Worm (Caenorhabditis elegans): ENCODE data around the gene lip-1.

lip-1 gene

ce11 chrIV:6878912-6879554, 36.3 kb downstream of the lip-1 start (continued):
- TF ChIP-seq ceh-58 (GFP tag; IDR thresholded peaks at IDR 0.05) (no peak), Y79H2A.3 (GFP tag; conservative IDR thresholded peaks at IDR 0.05) (no peak), rpc-1 (optimal IDR thresholded peaks at IDR 0.05) (no peak), rpc-1 (tag; optimal IDR thresholded peaks at IDR 0.05) (no peak), somi-1 (GFP tag; optimal IDR thresholded peaks at IDR 0.05) (peak; percentile 72), let-526 (GFP tag; IDR thresholded peaks at IDR 0.05) (no peak), snpc-1.3 (tag; optimal IDR thresholded peaks at IDR 0.05; ENCODE audit: insufficient read depth) (no peak), Y95B8A.8 (GFP tag; IDR thresholded peaks at IDR 0.05) (no peak), tlf-1 (GFP tag; optimal IDR thresholded peaks at IDR 0.05) (no peak), lin-40 (tag; optimal IDR thresholded peaks at IDR 0.05) (peak; percentile 52), Y56A3A.18 (GFP tag; IDR thresholded peaks at IDR 0.05) (no peak), lin-54 (GFP tag; optimal IDR thresholded peaks at IDR 0.05) (peak; percentile 31), ztf-18 (tag; optimal IDR thresholded peaks at IDR 0.05) (no peak), xnd-1 (tag; optimal IDR thresholded peaks at IDR 0.05) (no peak), fkh-3 (tag; optimal IDR thresholded peaks at IDR 0.05) (no peak), B0035.1 (tag; optimal IDR thresholded peaks at IDR 0.05) (no peak), sdz-38 (tag; optimal IDR thresholded peaks at IDR 0.05) (no peak), mxl-1 (tag; optimal IDR thresholded peaks at IDR 0.05) (no peak), bed-2 (GFP tag; IDR thresholded peaks at IDR 0.05) (no peak), let-607 (tag; optimal IDR thresholded peaks at IDR 0.05) (no peak), madf-6 (GFP tag; IDR thresholded peaks at IDR 0.05) (no peak), C06A6.2 (GFP tag; conservative IDR thresholded peaks at IDR 0.05) (peak; percentile 40; the same call in 1 of the 2 replicates), cebp-2 (GFP tag; IDR thresholded peaks at IDR 0.05) (no peak), ceh-40 (GFP tag; IDR thresholded peaks at IDR 0.05) (no peak), Y53G8AR.9 (GFP tag; conservative IDR thresholded peaks at IDR 0.05) (no peak), F37B4.10 (GFP tag; IDR thresholded peaks at IDR 0.05) (no peak), attf-6 (GFP tag; IDR thresholded peaks at IDR 0.05) (no peak), ekl-4 (GFP tag; IDR thresholded peaks at IDR 0.05) (no peak), K12H6.12 (tag; optimal IDR thresholded peaks at IDR 0.05) (peak; percentile 71), ceh-79 (tag; optimal IDR thresholded peaks at IDR 0.05) (no peak), lin-35 (GFP tag; optimal IDR thresholded peaks at IDR 0.05) (peak in 1 of 3 experiments; percentile 47), egrh-3 (GFP tag; IDR thresholded peaks at IDR 0.05) (no peak), K11D2.4 (GFP tag; IDR thresholded peaks at IDR 0.05) (peak; percentile 59; the same call in 1 of the 2 replicates), F55B11.4 (tag; optimal IDR thresholded peaks at IDR 0.05; ENCODE audit: borderline replicate concordance, insufficient read depth) (no peak), ZK185.1 (tag; optimal IDR thresholded peaks at IDR 0.05; ENCODE audit: poor library complexity, severe bottlenecking) (peak; percentile 18), F49E8.2 (tag; optimal IDR thresholded peaks at IDR 0.05; ENCODE audit: insufficient read depth) (no peak), lsl-1 (GFP tag; optimal IDR thresholded peaks at IDR 0.05) (no peak), lsy-27 (tag; optimal IDR thresholded peaks at IDR 0.05; ENCODE audit: borderline replicate concordance, insufficient read depth) (no peak), mcd-1 (GFP tag; IDR thresholded peaks at IDR 0.05) (no peak), cebp-1 (GFP tag; IDR thresholded peaks at IDR 0.05) (no peak), cebp-1 (tag; optimal IDR thresholded peaks at IDR 0.05) (no peak), ceh-27 (GFP tag; optimal IDR thresholded peaks at IDR 0.05) (peak; percentile 53), ztf-25 (GFP tag; IDR thresholded peaks at IDR 0.05) (no peak), Y53F4B.3 (GFP tag; IDR thresholded peaks at IDR 0.05) (no peak), ztf-22 (GFP tag; optimal IDR thresholded peaks at IDR 0.05) (no peak), athp-1 (tag; optimal IDR thresholded peaks at IDR 0.05) (no peak), ets-4 (GFP tag; optimal IDR thresholded peaks at IDR 0.05) (no peak), tbp1 (GFP tag; optimal IDR thresholded peaks at IDR 0.05) (no peak)

All from whole organism, young adult.